Worm (Caenorhabditis elegans) whole organism, mixed stage, embryonic: ENCODE measurements around the gene C25B8.8.

Source experiments
- elt-3 ChIP-seq: fragments of 150-350 bp; optimal IDR thresholded peaks from 2 replicates; lab custom pipeline; 2014; ENCODE audit warnings: missing biosample characterization, missing genetic modification characterization
- nhr-12 ChIP-seq: fragments of 150-350 bp; optimal IDR thresholded peaks from 2 replicates; lab custom pipeline; 2014; ENCODE audit warnings: missing biosample characterization, missing genetic modification characterization
- unc-62 ChIP-seq: fragments of 150-350 bp; optimal IDR thresholded peaks from 2 replicates; lab custom pipeline; 2014; ENCODE audit warnings: missing biosample characterization, missing genetic modification reagents, missing genetic modification characterization

- TF ChIP-seq elt-3 (tag; lab: Kevin White, UChicago): no peak
- TF ChIP-seq nhr-12 (tag; lab: Kevin White, UChicago): no peak
- no peak for TF ChIP-seq unc-62 (GFP tag; lab: Kevin White, UChicago)
Measured at ce11 chrX:6638985-6639573, 29.3 kb downstream of the C25B8.8 start.
